Worm (Caenorhabditis elegans) whole organism, mixed stage, embryonic: ENCODE results near the gene F13B9.2.

Source experiments
- mep-1 ChIP-seq: fragments of 150-350 bp; optimal IDR thresholded peaks from 2 replicates; lab custom pipeline; 2017; ENCODE audit warnings: missing biosample characterization, missing genetic modification reagents, missing genetic modification characterization, inconsistent platforms
- nhr-12 ChIP-seq: fragments of 150-350 bp; optimal IDR thresholded peaks from 2 replicates; lab custom pipeline; 2014; ENCODE audit warnings: missing biosample characterization, missing genetic modification characterization
- unc-62 ChIP-seq: fragments of 150-350 bp; optimal IDR thresholded peaks from 2 replicates; lab custom pipeline; 2014; ENCODE audit warnings: missing biosample characterization, missing genetic modification reagents, missing genetic modification characterization
- ztf-11 ChIP-seq: fragments of 150-350 bp; optimal IDR thresholded peaks from 2 replicates; lab custom pipeline; 2014; ENCODE audit warnings: missing biosample characterization, missing genetic modification characterization

ce11 chrX:8276984-8277383 lies 8.5 kb upstream of the F13B9.2 start:
- TF ChIP-seq mep-1 (tag; lab: Kevin White, UChicago) (no peak), nhr-12 (tag; lab: Kevin White, UChicago) (no peak), ztf-11 (no peak), unc-62 (GFP tag; lab: Kevin White, UChicago) (no peak)
